Fruit fly (Drosophila melanogaster) Kc167 (cell line): ENCODE results near the gene RhoGAP92B.

Experiments
- Myc ChIP-seq: fragments of >200 bp; optimal IDR thresholded peaks from 2 replicates; lab custom pipeline; 2017; ENCODE audit warnings: missing external identifiers
- Sin3A ChIP-seq: fragments of >200 bp; optimal IDR thresholded peaks from 2 replicates; lab custom pipeline; 2018; ENCODE audit warnings: missing external identifiers
- h ChIP-seq: fragments of >200 bp; optimal IDR thresholded peaks from 3 replicates; lab custom pipeline; 2018; ENCODE audit warnings: missing external identifiers
- insv ChIP-seq: fragments of >200 bp; optimal IDR thresholded peaks from 3 replicates; lab custom pipeline; 2018; ENCODE audit warnings: missing external identifiers
- psq ChIP-seq: fragments of >200 bp; optimal IDR thresholded peaks from 2 replicates; lab custom pipeline; 2017; ENCODE audit warnings: missing external identifiers
- ttk ChIP-seq: sonication (Bioruptor generic); optimal IDR thresholded peaks from 2 replicates; lab custom pipeline; 2017; ENCODE audit warnings: missing external identifiers

RhoGAP92B gene

dm6 chr3R:19879470-19880052, 25.4 kb upstream of the RhoGAP92B start, which contains the start of gene Ask1:
Ask1 (plus strand) TSS chr3R:19879719.
- TF ChIP-seq Sin3A (lab: Kevin White, UChicago) = no peak
- no peak for TF ChIP-seq psq (lab: Kevin White, UChicago)
- TF ChIP-seq Myc (lab: Kevin White, UChicago) = no peak
- TF ChIP-seq ttk (lab: Kevin White, UChicago) = no peak
- TF ChIP-seq h (lab: Kevin White, UChicago) = no peak
- TF ChIP-seq insv = no peak

dm6 chr3R:19880431-19880939, 24.5 kb upstream of the RhoGAP92B start:
- TF ChIP-seq Myc (lab: Kevin White, UChicago) = no peak
- TF ChIP-seq psq (lab: Kevin White, UChicago) = no peak
- no peak for TF ChIP-seq insv
- no peak for TF ChIP-seq h (lab: Kevin White, UChicago)
- TF ChIP-seq ttk (lab: Kevin White, UChicago) = no peak
- TF ChIP-seq Sin3A (lab: Kevin White, UChicago) = no peak

DNA sequence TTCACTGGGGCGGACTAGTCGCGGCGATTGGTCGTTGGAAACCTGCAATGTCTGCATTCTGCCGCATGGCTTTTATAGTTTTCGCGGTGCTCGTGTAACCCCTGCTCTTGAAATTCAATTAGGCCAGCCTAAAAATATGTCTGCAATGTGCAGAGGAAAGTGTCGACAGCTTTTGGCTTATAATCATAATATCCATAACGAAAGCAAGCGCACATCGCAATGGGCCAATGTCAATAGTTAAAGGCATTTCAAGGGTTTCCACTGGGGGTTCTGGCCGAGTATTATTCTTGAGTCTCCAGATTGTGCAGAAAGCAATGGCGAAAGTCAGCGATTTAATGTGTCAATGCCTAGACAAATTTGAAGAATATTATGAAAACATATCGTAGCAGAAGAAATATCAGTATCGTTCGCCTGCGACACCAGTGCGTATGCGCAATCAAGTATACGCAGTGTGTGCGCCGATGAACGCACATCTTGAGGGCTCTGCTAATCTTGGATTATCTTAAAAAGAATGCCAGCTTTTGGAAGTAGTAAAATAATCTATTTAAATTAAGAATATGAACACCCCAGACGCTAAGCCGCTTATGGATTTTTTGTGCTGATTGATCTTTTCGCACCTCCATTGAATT, 16.7 kb upstream of the RhoGAP92B start, which contains the start of gene ninaE:
Gene ninaE (minus strand): TSS at position 51 of the 629 bp plus-strand sequence.
- TF ChIP-seq ttk (lab: Kevin White, UChicago) (no peak), insv (no peak), Sin3A (lab: Kevin White, UChicago) (no peak), h (lab: Kevin White, UChicago) (no peak), psq (lab: Kevin White, UChicago) (no peak), Myc (lab: Kevin White, UChicago) (no peak)

DNA sequence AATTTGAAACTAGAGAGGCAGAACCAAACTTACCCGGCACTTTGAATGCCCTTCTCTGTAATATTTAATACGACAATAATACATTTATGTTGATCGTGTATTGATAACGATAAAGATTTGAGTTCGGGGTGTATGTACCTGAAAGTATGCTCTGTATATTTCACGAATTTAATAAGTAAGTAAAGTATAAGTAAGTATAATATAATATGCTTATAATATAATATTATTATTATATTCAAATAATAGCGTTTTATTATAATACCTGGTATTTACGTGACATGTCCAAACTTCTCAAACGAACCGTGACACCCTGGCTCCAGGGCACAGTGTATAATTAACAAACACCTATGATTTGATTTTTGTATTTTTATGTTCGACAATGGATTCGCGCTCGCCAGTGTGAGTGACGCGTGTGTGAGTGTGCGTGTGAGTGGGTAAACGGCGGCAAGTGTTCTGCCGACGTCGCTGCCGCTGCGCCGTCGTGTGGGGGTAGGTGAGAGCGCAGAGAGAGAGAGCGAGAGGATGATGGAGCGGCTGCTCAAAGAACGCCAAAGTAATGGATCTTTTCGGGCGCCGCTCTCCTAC, 15.3 kb upstream of the RhoGAP92B start:
- no peak for TF ChIP-seq Myc (lab: Kevin White, UChicago)
- TF ChIP-seq psq (lab: Kevin White, UChicago) = no peak
- TF ChIP-seq ttk (lab: Kevin White, UChicago) = no peak
- TF ChIP-seq Sin3A (lab: Kevin White, UChicago) = no peak
- no peak for TF ChIP-seq h (lab: Kevin White, UChicago)
- no peak for TF ChIP-seq insv

DNA sequence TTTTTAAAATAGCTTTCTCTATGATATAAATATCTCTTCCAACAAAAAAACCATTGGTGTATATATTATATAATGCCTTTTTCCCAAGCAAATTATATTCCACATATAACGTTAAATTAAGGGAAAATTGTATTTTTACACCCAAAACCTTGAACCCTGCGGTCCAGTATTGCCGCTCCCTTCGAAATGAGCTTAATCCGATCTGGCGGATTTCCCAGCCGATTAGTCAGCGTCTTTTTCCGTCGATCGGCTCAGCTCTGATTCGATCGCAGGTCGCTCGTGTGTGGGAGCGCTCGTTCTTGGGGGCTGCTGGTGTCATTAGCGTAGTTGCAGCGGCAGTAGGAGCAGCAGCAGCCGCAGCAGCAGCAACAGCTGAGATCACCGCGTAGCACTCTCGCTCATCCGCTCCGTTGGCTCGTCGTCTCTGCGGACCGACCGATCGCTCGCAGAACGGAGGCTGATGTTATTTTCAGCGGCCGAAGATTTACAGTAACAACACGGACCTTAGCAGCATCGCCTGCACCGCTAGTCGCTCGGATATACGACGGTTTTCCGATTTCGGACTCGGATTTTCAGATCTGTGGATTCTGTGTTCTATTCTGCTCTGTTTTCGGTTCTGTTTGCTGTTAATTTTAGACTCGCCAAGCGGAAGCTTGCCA, 14.5 kb upstream of the RhoGAP92B start, which contains the start of gene CG4733:
Gene CG4733 (plus strand): TSS at position 350 of the 659 bp plus-strand sequence.
- TF ChIP-seq h (lab: Kevin White, UChicago) = no peak
- no peak for TF ChIP-seq psq (lab: Kevin White, UChicago)
- no peak for TF ChIP-seq Sin3A (lab: Kevin White, UChicago)

DNA sequence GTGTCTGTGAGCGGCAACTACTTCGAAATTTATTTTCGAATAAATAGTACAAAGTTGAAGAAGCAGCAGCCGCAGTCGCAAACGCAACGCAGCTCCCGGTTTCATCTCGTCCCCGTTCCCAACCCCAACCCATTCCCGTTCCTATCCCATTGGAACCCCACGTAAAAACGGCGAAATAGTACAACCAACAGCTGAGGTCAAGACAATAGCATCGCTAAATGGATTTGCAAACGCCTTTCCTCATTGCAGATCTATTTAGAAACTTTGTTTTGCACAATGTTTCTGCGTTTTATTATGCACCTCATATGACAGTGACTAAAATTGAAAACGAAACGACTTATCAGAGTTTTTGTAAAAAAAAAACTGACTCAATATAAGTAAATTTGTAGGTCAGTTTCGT, 13.6 kb upstream of the RhoGAP92B start:
- TF ChIP-seq Myc (lab: Kevin White, UChicago) = no peak
- no peak for TF ChIP-seq insv
- no peak for TF ChIP-seq psq (lab: Kevin White, UChicago)
- TF ChIP-seq Sin3A (lab: Kevin White, UChicago) = no peak
- TF ChIP-seq ttk (lab: Kevin White, UChicago) = no peak
- TF ChIP-seq h (lab: Kevin White, UChicago) = no peak

dm6 chr3R:19892046-19892445, 12.9 kb upstream of the RhoGAP92B start:
- no peak for TF ChIP-seq ttk (lab: Kevin White, UChicago)
- no peak for TF ChIP-seq psq (lab: Kevin White, UChicago)
- TF ChIP-seq Sin3A (lab: Kevin White, UChicago) = no peak
- TF ChIP-seq h (lab: Kevin White, UChicago) = no peak
- TF ChIP-seq Myc (lab: Kevin White, UChicago) = no peak

dm6 chr3R:19895305-19895704, 9.7 kb upstream of the RhoGAP92B start:
- TF ChIP-seq Sin3A (lab: Kevin White, UChicago) (no peak), ttk (lab: Kevin White, UChicago) (no peak), h (lab: Kevin White, UChicago) (no peak), Myc (lab: Kevin White, UChicago) (no peak), insv (no peak), psq (lab: Kevin White, UChicago) (no peak)

DNA sequence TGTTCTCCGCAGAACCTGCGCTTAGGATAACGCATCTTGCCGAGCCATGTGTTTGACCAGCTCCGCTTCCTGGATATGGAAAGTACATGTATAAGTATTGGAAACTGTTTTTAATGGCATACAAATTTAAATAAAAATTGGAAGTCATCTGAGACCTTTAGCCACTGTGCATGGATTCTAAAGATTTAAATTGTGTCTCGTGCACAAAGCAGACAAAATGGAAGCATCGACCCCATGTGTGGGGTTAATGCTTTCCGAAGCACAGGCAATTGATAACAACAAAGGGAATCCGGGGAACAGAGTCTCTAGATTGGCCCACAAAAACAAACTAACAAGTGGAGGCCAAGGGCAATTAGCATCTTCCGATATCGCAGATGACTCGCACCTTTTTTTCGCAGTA, 3.2 kb upstream of the RhoGAP92B start:
- TF ChIP-seq Myc (lab: Kevin White, UChicago) (no peak), ttk (lab: Kevin White, UChicago) (no peak), psq (lab: Kevin White, UChicago) (no peak), Sin3A (lab: Kevin White, UChicago) (no peak), h (lab: Kevin White, UChicago) (no peak), insv (no peak)

dm6 chr3R:19902328-19902727, 2.6 kb upstream of the RhoGAP92B start:
- TF ChIP-seq Sin3A (lab: Kevin White, UChicago) = no peak
- no peak for TF ChIP-seq Myc (lab: Kevin White, UChicago)
- TF ChIP-seq ttk (lab: Kevin White, UChicago) = no peak
- no peak for TF ChIP-seq insv
